Worm (Caenorhabditis elegans): ENCODE data around the gene ugt-35.

DNA sequence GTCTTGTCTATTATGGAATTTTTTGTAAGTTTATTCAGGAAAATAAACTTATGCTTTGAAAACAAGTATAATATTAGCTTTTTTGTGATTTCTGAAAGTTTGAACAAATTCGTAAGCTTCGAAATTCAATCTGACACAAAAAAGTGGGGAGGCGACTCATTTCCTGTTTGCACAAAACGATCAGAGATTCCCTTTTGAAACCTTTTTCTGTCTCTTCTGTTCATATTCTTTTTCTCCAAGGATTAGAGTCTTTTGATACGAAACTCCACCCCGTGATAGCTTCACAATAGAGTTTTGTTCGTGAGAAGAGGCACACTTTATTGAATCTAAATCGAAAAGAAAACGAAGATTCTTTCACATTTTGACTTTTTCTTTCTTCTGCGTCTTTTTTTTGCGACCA lies 13.1 kb downstream of the ugt-35 start:
- TF ChIP-seq lin-11 (tag; optimal IDR thresholded peaks at IDR 0.05) (no peak), pha-4 (tag; optimal IDR thresholded peaks at IDR 0.05) (no peak), ama-1 (optimal IDR thresholded peaks at IDR 0.05) (no peak), ets-4 (tag; optimal IDR thresholded peaks at IDR 0.05) (no peak), rnt-1 (tag; optimal IDR thresholded peaks at IDR 0.05) (no peak)

All from whole organism, late embryonic.